Worm (Caenorhabditis elegans) whole organism, early embryonic: ENCODE results near the gene rbc-1.

Experiments
- B0310.2 ChIP-seq: sonication (generic microtip); optimal IDR thresholded peaks from 2 replicates; lab custom pipeline; 2016; ENCODE audit warnings: mild to moderate bottlenecking, missing genetic modification characterization, missing compliant biosample characterization
- ama-1 ChIP-seq: fragments of 150-350 bp; optimal IDR thresholded peaks from 2 replicates; lab custom pipeline; 2014
- ceh-13 ChIP-seq: fragments of 200-800 bp; sonication (Bioruptor generic); optimal IDR thresholded peaks from 2 replicates; lab custom pipeline; 2018; ENCODE audit warnings: mild to moderate bottlenecking, missing genetic modification characterization, missing compliant biosample characterization
- ets-7 ChIP-seq: sonication (generic microtip); optimal IDR thresholded peaks from 2 replicates; lab custom pipeline; 2016; ENCODE audit warnings: missing genotype, missing genetic modification characterization, missing compliant biosample characterization
- flt-1 ChIP-seq: fragments of 200-800 bp; sonication (Bioruptor generic); IDR thresholded peaks from 2 replicates; pipeline ENCODE4 v1.3.6; 2022; ENCODE audit warnings: missing genetic modification characterization, missing compliant biosample characterization
- hmg-4 ChIP-seq: fragments of 200-800 bp; sonication (Bioruptor generic); optimal IDR thresholded peaks from 2 replicates; lab custom pipeline; 2018; ENCODE audit warnings: mild to moderate bottlenecking, missing genetic modification characterization, missing compliant biosample characterization
- scrt-1 ChIP-seq: fragments of 200-800 bp; sonication (Bioruptor generic); IDR thresholded peaks from 2 replicates; pipeline ENCODE4 v1.3.6; 2022; ENCODE audit warnings: missing genetic modification characterization, missing compliant biosample characterization
- tbx-37 ChIP-seq: fragments of 200-800 bp; sonication (Bioruptor generic); conservative IDR thresholded peaks from 2 replicates; pipeline ENCODE4 v1.3.6; 2022; ENCODE audit warnings: missing genetic modification reagents, missing genetic modification characterization, missing compliant biosample characterization

DNA sequence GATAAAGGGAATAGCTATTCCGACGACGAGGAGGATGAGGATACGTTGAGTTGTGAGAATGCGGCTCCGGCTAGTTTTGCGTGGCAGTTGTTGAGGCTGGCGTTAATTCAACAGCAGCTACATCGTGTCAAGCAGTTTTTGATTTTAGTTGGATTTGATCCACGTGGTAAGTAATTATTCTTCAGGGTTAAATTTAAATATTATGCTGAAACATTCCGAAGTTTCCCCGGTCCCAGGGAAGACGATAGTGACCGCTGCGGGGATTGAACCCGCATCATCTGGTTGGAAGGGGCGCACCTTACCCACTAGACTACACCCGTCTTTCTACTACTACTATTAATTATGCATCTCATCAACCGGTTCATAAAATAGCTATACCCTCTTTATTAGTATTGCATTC is 10.0 kb downstream of the rbc-1 start:
- TF ChIP-seq ets-7 (tag; lab: Kevin White, UChicago), result no peak
- TF ChIP-seq hmg-4 (GFP tag; lab: Kevin White, UChicago), result no peak
- TF ChIP-seq ama-1 (lab: Kevin White, UChicago), result no peak
- TF ChIP-seq B0310.2, result no peak
- no peak for TF ChIP-seq flt-1 (GFP tag; lab: Robert Waterston, UW)
- no peak for TF ChIP-seq tbx-37
- TF ChIP-seq scrt-1, result no peak
- no peak for TF ChIP-seq ceh-13 (GFP tag; lab: Kevin White, UChicago)
